Worm (Caenorhabditis elegans): ENCODE measurements around the gene F53A3.1.

The F53A3.1 gene

ce11 chrIII:1970433-1970832 is 27.0 kb upstream of the F53A3.1 start, which contains the start of gene R155.5:
R155.5 (minus strand) TSS chrIII:1970533.
- TF ChIP-seq che-1 (tag; optimal IDR thresholded peaks at IDR 0.05) (no peak), ceh-24 (tag; optimal IDR thresholded peaks at IDR 0.05) (no peak), unc-3 (GFP tag; conservative IDR thresholded peaks at IDR 0.05) (no peak), unc-3 (tag; optimal IDR thresholded peaks at IDR 0.05) (no peak), elt-2 (tag; optimal IDR thresholded peaks at IDR 0.05) (no peak), pha-2 (tag; optimal IDR thresholded peaks at IDR 0.05) (no peak), lim-6 (tag; optimal IDR thresholded peaks at IDR 0.05) (no peak), unc-55 (GFP tag; optimal IDR thresholded peaks at IDR 0.05) (no peak), C38D4.7 (GFP tag; optimal IDR thresholded peaks at IDR 0.05) (no peak), fkh-10 (GFP tag; optimal IDR thresholded peaks at IDR 0.05) (no peak), ceh-2 (tag; optimal IDR thresholded peaks at IDR 0.05) (no peak), fax-1 (tag; optimal IDR thresholded peaks at IDR 0.05) (no peak), unc-42 (tag; optimal IDR thresholded peaks at IDR 0.05) (no peak), nfya-1 (tag; optimal IDR thresholded peaks at IDR 0.05) (no peak), sdc-2 (tag; optimal IDR thresholded peaks at IDR 0.05) (no peak), ceh-14 (tag; optimal IDR thresholded peaks at IDR 0.05) (no peak), ceh-48 (tag; optimal IDR thresholded peaks at IDR 0.05) (no peak), madf-2 (tag; optimal IDR thresholded peaks at IDR 0.05) (no peak), unc-86 (tag; optimal IDR thresholded peaks at IDR 0.05) (no peak), pqm-1 (tag; optimal IDR thresholded peaks at IDR 0.05) (no peak)

ce11 chrIII:1969802-1970201 is 26.4 kb upstream of the F53A3.1 start, which contains the start of gene moa-1:
moa-1 (minus strand) TSS chrIII:1969902.
- TF ChIP-seq tbx-2 (tag; optimal IDR thresholded peaks at IDR 0.05) = no peak
- no peak for TF ChIP-seq unc-42 (tag; optimal IDR thresholded peaks at IDR 0.05)
- no peak for TF ChIP-seq elt-4 (tag; optimal IDR thresholded peaks at IDR 0.05)
- no peak for TF ChIP-seq rnt-1 (tag; optimal IDR thresholded peaks at IDR 0.05)
- no peak for TF ChIP-seq pha-4 (tag; optimal IDR thresholded peaks at IDR 0.05)
- TF ChIP-seq unc-3 (GFP tag; conservative IDR thresholded peaks at IDR 0.05) = no peak
- TF ChIP-seq unc-3 (tag; optimal IDR thresholded peaks at IDR 0.05) = no peak
- no peak for TF ChIP-seq fkh-10 (GFP tag; optimal IDR thresholded peaks at IDR 0.05)
- no peak for TF ChIP-seq ztf-16 (tag; optimal IDR thresholded peaks at IDR 0.05)
- no peak for TF ChIP-seq ceh-30 (tag; optimal IDR thresholded peaks at IDR 0.05)
- no peak for TF ChIP-seq C38D4.7 (GFP tag; optimal IDR thresholded peaks at IDR 0.05)
- no peak for TF ChIP-seq sox-2 (GFP tag; IDR thresholded peaks at IDR 0.05)
- TF ChIP-seq ceh-45 (GFP tag; IDR thresholded peaks at IDR 0.05) = no peak
- no peak for TF ChIP-seq ceh-48 (tag; optimal IDR thresholded peaks at IDR 0.05)
- no peak for TF ChIP-seq pax-1 (tag; optimal IDR thresholded peaks at IDR 0.05)
- no peak for TF ChIP-seq lin-11 (tag; optimal IDR thresholded peaks at IDR 0.05)
- TF ChIP-seq K09A11.1 (tag; optimal IDR thresholded peaks at IDR 0.05; ENCODE audit: insufficient read depth) = no peak
- no peak for TF ChIP-seq ceh-18 (tag; optimal IDR thresholded peaks at IDR 0.05)

- peak; percentile 44 for TF ChIP-seq ceh-48 (tag; optimal IDR thresholded peaks at IDR 0.05)
Measured at ce11 chrIII:1965580-1965979, 22.1 kb upstream of the F53A3.1 start.

- TF ChIP-seq ceh-48 (tag; optimal IDR thresholded peaks at IDR 0.05) = peak; percentile 70
Measured at ce11 chrIII:1965161-1965560, 21.7 kb upstream of the F53A3.1 start.

ce11 chrIII:1963128-1963527 is 19.7 kb upstream of the F53A3.1 start:
- TF ChIP-seq C38D4.7 (GFP tag; optimal IDR thresholded peaks at IDR 0.05) (no peak), lin-11 (tag; optimal IDR thresholded peaks at IDR 0.05) (no peak), gmeb-2 (tag; optimal IDR thresholded peaks at IDR 0.05) (no peak), hlh-30 (tag; optimal IDR thresholded peaks at IDR 0.05; ENCODE audit: insufficient read depth) (no peak), eyg-1 (tag; optimal IDR thresholded peaks at IDR 0.05) (no peak), ceh-6 (GFP tag; optimal IDR thresholded peaks at IDR 0.05) (no peak)
